Worm (Caenorhabditis elegans) whole organism, L1 larva: Measurements from ENCODE around the gene F09E10.1.
A peak's percentile ranks its signal among the peaks of the same experiment; 100 is the strongest.

Experiments
- C04F5.9 ChIP-seq: sonication (generic microtip); optimal IDR thresholded peaks from 2 replicates; lab custom pipeline; 2016; ENCODE audit warnings: missing genetic modification characterization, missing compliant biosample characterization
- ama-1 ChIP-seq: fragments of 150-350 bp; optimal IDR thresholded peaks from 2 replicates; lab custom pipeline; 2014
- blmp-1 ChIP-seq: fragments of 150-350 bp; optimal IDR thresholded peaks from 2 replicates; lab custom pipeline; 2014; ENCODE audit warnings: missing biosample characterization, missing genetic modification characterization
- ceh-8 ChIP-seq: fragments of 200-800 bp; sonication (Bioruptor generic); optimal IDR thresholded peaks from 2 replicates; lab custom pipeline; 2018; ENCODE audit warnings: mild to moderate bottlenecking, missing genetic modification characterization, moderate library complexity, missing compliant biosample characterization
- ceh-82 ChIP-seq, 3 experiments: fragments of 150-350 bp in 1 of 3; sonication (generic microtip) in 2 of 3; optimal IDR thresholded peaks; 2 replicates each; lab custom pipeline; 2014 to 2017; ENCODE audit warnings: missing biosample characterization in 3 of 3, missing genetic modification characterization in 3 of 3
- ceh-88 ChIP-seq: fragments of 200-800 bp; sonication (Bioruptor generic); IDR thresholded peaks from 2 replicates; pipeline ENCODE4 v1.3.6; 2022; ENCODE audit warnings: missing genetic modification characterization, missing compliant biosample characterization
- dpl-1 ChIP-seq, 3 experiments: fragments of 150-350 bp in 2 of 3; sonication (generic microtip) in 1 of 3; optimal IDR thresholded peaks; 2 replicates each; lab custom pipeline; 2014 to 2017; ENCODE audit warnings: missing biosample characterization in 3 of 3, missing genetic modification characterization in 3 of 3, missing genetic modification reagents in 3 of 3
- efl-1 ChIP-seq, 4 experiments: fragments of 150-350 bp; optimal IDR thresholded peaks in 3 of 4; peaks in 1 of 4; 1 replicate in 1 of 4; 2 replicates in 3 of 4; lab custom pipeline; 2014; ENCODE audit warnings: missing biosample characterization in 2 of 4, missing genetic modification characterization in 2 of 4, missing genetic modification reagents in 2 of 4
- elt-2 ChIP-seq: sonication (generic microtip); optimal IDR thresholded peaks from 2 replicates; lab custom pipeline; 2016; ENCODE audit warnings: missing genetic modification characterization, mild to moderate bottlenecking, inconsistent platforms, missing compliant biosample characterization, missing genetic modification reagents
- elt-3 ChIP-seq, 6 experiments: fragments of 150-350 bp in 1 of 6; sonication (generic microtip); optimal IDR thresholded peaks; 2 replicates each; lab custom pipeline; 2017 to 2018; ENCODE audit warnings: missing biosample characterization in 6 of 6, missing genetic modification characterization in 6 of 6, inconsistent platforms in 1 of 6
- fkh-10 ChIP-seq: sonication (generic microtip); optimal IDR thresholded peaks from 2 replicates; lab custom pipeline; 2017; ENCODE audit warnings: missing biosample characterization, missing genetic modification reagents, missing genetic modification characterization
- fkh-4 ChIP-seq: sonication (generic microtip); optimal IDR thresholded peaks from 2 replicates; lab custom pipeline; 2016; ENCODE audit warnings: missing compliant biosample characterization, missing genetic modification characterization, borderline replicate concordance
- jun-1 ChIP-seq: fragments of 150-350 bp; optimal IDR thresholded peaks from 2 replicates; lab custom pipeline; 2014; ENCODE audit warnings: missing biosample characterization, missing genetic modification reagents, missing genetic modification characterization
- lin-14 ChIP-seq: fragments of 200-800 bp; sonication (Bioruptor generic); optimal IDR thresholded peaks from 2 replicates; lab custom pipeline; 2018; ENCODE audit warnings: mild to moderate bottlenecking, missing genetic modification characterization, moderate library complexity, missing compliant biosample characterization
- lin-35 ChIP-seq, 2 experiments: fragments of 150-350 bp; optimal IDR thresholded peaks; 2 replicates each; lab custom pipeline; 2014; ENCODE audit warnings: missing biosample characterization in 2 of 2, missing genetic modification characterization in 2 of 2, missing genetic modification reagents in 2 of 2
- mdl-1 ChIP-seq, 2 experiments: fragments of 150-350 bp; optimal IDR thresholded peaks; 2 replicates each; lab custom pipeline; 2014 to 2017; ENCODE audit warnings: missing biosample characterization in 2 of 2, missing genetic modification characterization in 2 of 2, inconsistent platforms in 1 of 2
- mef-2 ChIP-seq: fragments of 150-350 bp; optimal IDR thresholded peaks from 2 replicates; lab custom pipeline; 2014; ENCODE audit warnings: missing biosample characterization, missing genetic modification characterization
- mep-1 ChIP-seq: fragments of 150-350 bp; optimal IDR thresholded peaks from 2 replicates; lab custom pipeline; 2014; ENCODE audit warnings: missing biosample characterization, missing genetic modification characterization
- nhr-20 ChIP-seq: sonication (generic microtip); optimal IDR thresholded peaks from 2 replicates; lab custom pipeline; 2016; ENCODE audit warnings: mild to moderate bottlenecking, missing genetic modification characterization, missing compliant biosample characterization
- nhr-237 ChIP-seq: fragments of 150-350 bp; optimal IDR thresholded peaks from 2 replicates; lab custom pipeline; 2014; ENCODE audit warnings: missing biosample characterization, missing genetic modification characterization
- nhr-71 ChIP-seq: sonication (generic microtip); optimal IDR thresholded peaks from 2 replicates; lab custom pipeline; 2016; ENCODE audit warnings: mild to moderate bottlenecking, missing genetic modification characterization, moderate library complexity, missing compliant biosample characterization
- nhr-84 ChIP-seq: sonication (generic microtip); optimal IDR thresholded peaks from 2 replicates; lab custom pipeline; 2017; ENCODE audit warnings: missing biosample characterization, missing genetic modification characterization
- nhr-85 ChIP-seq: sonication (generic microtip); peaks from one replicate; lab custom pipeline; 2016; ENCODE audit warnings: missing genetic modification characterization, inconsistent platforms, missing compliant biosample characterization
- nhr-90 ChIP-seq: sonication (generic microtip); optimal IDR thresholded peaks from 2 replicates; lab custom pipeline; 2016; ENCODE audit warnings: mild to moderate bottlenecking, missing genetic modification characterization, missing compliant biosample characterization; ENCODE audit not compliant: poor library complexity
- skn-1 ChIP-seq: fragments of 150-350 bp; optimal IDR thresholded peaks from 2 replicates; lab custom pipeline; 2014; ENCODE audit warnings: missing biosample characterization, missing genetic modification characterization
- snu-23 ChIP-seq: sonication (generic microtip); optimal IDR thresholded peaks from 2 replicates; lab custom pipeline; 2016; ENCODE audit warnings: missing genetic modification characterization, missing compliant biosample characterization
- sox-4 ChIP-seq: sonication (generic microtip); optimal IDR thresholded peaks from 2 replicates; lab custom pipeline; 2016; ENCODE audit warnings: missing genetic modification characterization, missing compliant biosample characterization
- sptf-1 ChIP-seq: fragments of 150-350 bp; optimal IDR thresholded peaks from 2 replicates; lab custom pipeline; 2014; ENCODE audit warnings: missing biosample characterization, missing genetic modification characterization
- sup-37 ChIP-seq: fragments of 200-800 bp; sonication (Bioruptor generic); optimal IDR thresholded peaks from 2 replicates; lab custom pipeline; 2018; ENCODE audit warnings: mild to moderate bottlenecking, missing genetic modification characterization, missing compliant biosample characterization
- swsn-7 ChIP-seq: sonication (generic microtip); optimal IDR thresholded peaks from 2 replicates; lab custom pipeline; 2016; ENCODE audit warnings: missing genetic modification characterization, missing compliant biosample characterization
- tbx-2 ChIP-seq: sonication (generic microtip); optimal IDR thresholded peaks from 2 replicates; lab custom pipeline; 2016; ENCODE audit warnings: missing genetic modification characterization, missing compliant biosample characterization
- unc-98 ChIP-seq: fragments of 200-800 bp; sonication (Bioruptor generic); IDR thresholded peaks from 2 replicates; pipeline ENCODE4 v1.3.6; 2022; ENCODE audit warnings: missing genetic modification characterization, missing compliant biosample characterization
- xbp-1 ChIP-seq: sonication (generic microtip); optimal IDR thresholded peaks from 2 replicates; lab custom pipeline; 2016; ENCODE audit warnings: missing genetic modification characterization, missing compliant biosample characterization
- zag-1 ChIP-seq: fragments of 150-350 bp; optimal IDR thresholded peaks from 2 replicates; lab custom pipeline; 2014; ENCODE audit warnings: missing biosample characterization, missing genetic modification characterization
- zip-4 ChIP-seq: fragments of 200-800 bp; sonication (Bioruptor generic); optimal IDR thresholded peaks from 2 replicates; lab custom pipeline; 2018; ENCODE audit warnings: mild to moderate bottlenecking, missing genetic modification characterization, moderate library complexity, missing compliant biosample characterization

Gene F09E10.1

DNA sequence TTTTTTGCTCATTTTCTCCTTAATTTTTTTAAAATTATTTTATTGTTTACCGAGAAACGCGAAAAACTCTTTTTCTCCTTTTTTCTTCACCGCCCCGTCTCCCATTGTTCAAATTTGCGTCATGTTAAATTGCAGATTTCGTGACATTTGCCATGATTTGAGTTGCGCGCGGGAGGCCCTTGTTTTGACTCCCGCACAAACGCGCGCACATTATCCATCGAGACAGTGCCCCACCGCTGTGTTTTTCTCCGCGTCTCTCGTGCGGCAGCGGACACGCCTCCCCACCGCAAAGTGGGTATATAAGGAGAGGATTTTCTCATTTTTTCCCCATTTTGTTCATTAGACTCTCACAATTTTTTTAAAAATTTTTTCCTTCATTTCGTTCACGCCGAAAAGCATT lies 26.6 kb upstream of the F09E10.1 start:
- TF ChIP-seq zag-1 (tag; lab: Kevin White, UChicago), result no peak
- no peak for TF ChIP-seq efl-1 (optimal IDR thresholded peaks at IDR 0.05; lab: Kevin White, UChicago)
- TF ChIP-seq efl-1 (GFP tag; optimal IDR thresholded peaks at IDR 0.05 in 1 of 2; lab: Kevin White, UChicago), result peak in 1 of 2 experiments; percentile 49
- peak; percentile 8 for TF ChIP-seq nhr-85
- TF ChIP-seq fkh-4 (tag; lab: Kevin White, UChicago), result no peak

DNA sequence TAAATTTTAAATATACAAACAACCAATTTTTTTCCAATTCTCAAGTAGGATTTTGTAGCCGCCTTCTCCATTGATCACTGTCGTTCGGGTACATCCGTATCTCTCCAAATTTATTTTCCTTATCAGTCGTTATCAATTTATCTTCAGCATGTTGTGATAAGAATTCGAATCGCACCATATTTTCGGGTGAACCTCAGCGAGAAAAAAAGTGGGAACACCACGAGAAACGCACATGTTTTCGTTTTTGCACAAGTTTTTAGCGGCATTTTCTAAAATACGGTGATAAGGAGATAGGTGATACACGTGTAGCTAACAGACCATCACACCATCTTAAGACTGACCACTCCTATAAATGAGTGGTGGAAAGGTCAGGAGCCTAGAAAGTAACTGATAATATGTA lies 24.7 kb upstream of the F09E10.1 start:
- TF ChIP-seq elt-3 (tag; optimal IDR thresholded peaks at IDR 0.05; lab: Kevin White, UChicago) (peak; percentile 87 to 98 (median 94)), snu-23 (GFP tag; lab: Kevin White, UChicago) (peak; percentile 29), elt-2 (tag; lab: Kevin White, UChicago) (peak; percentile 97), blmp-1 (tag; lab: Kevin White, UChicago) (peak; percentile 58), ceh-8 (GFP tag; lab: Kevin White, UChicago) (no peak), jun-1 (peak; percentile 53), nhr-71 (tag; lab: Kevin White, UChicago) (peak; percentile 62), mef-2 (tag; lab: Kevin White, UChicago) (no peak), mdl-1 (tag; optimal IDR thresholded peaks at IDR 0.05; lab: Kevin White, UChicago) (peak in 1 of 2 experiments; percentile 46), unc-98 (GFP tag; lab: Robert Waterston, UW) (no peak), efl-1 (optimal IDR thresholded peaks at IDR 0.05; lab: Kevin White, UChicago) (no peak), efl-1 (GFP tag; optimal IDR thresholded peaks at IDR 0.05 in 1 of 2; lab: Kevin White, UChicago) (peak in 1 of 2 experiments; percentile 34), nhr-237 (tag; lab: Kevin White, UChicago) (no peak), lin-35 (GFP tag; optimal IDR thresholded peaks at IDR 0.05; lab: Kevin White, UChicago) (peak in 1 of 2 experiments; percentile 25), lin-14 (GFP tag; lab: Kevin White, UChicago) (peak; percentile 65), nhr-90 (peak; percentile 61), nhr-20 (tag; lab: Kevin White, UChicago) (peak; percentile 66), mep-1 (peak; percentile 9), xbp-1 (tag; lab: Kevin White, UChicago) (no peak), nhr-85 (peak; percentile 69)

DNA sequence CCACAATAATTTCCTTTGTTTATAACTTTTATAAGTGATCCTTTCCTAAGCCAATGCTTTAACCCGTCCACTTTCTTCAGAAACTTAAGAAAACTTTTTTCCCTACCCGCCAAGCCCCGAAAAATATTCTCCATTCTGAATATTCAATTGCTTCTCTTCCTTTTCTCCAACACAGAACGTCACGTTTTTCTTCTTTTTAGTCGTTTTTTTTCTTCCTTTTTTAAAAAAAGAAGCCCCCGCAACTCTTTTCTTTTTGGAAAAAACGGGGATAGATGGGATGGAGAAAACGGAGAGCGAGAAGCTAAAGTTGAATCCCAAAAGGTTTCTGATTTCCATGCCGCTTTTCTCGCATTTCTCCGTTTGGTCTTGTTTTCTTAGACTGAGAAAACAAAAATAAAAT lies 24.0 kb upstream of the F09E10.1 start:
- peak; percentile 52 for TF ChIP-seq fkh-10 (GFP tag; lab: Kevin White, UChicago)
- TF ChIP-seq skn-1 (tag; lab: Kevin White, UChicago), result peak; percentile 16
- TF ChIP-seq ceh-88 (GFP tag; lab: Robert Waterston, UW), result no peak
- no peak for TF ChIP-seq efl-1 (optimal IDR thresholded peaks at IDR 0.05; lab: Kevin White, UChicago)
- peak in 1 of 2 experiments; percentile 42 for TF ChIP-seq efl-1 (GFP tag; optimal IDR thresholded peaks at IDR 0.05 in 1 of 2; lab: Kevin White, UChicago)
- no peak for TF ChIP-seq nhr-237 (tag; lab: Kevin White, UChicago)
- no peak for TF ChIP-seq dpl-1 (GFP tag; optimal IDR thresholded peaks at IDR 0.05; lab: Kevin White, UChicago)
- TF ChIP-seq lin-14 (GFP tag; lab: Kevin White, UChicago), result peak; percentile 53
- TF ChIP-seq ama-1 (lab: Kevin White, UChicago), result no peak
- TF ChIP-seq mdl-1 (tag; optimal IDR thresholded peaks at IDR 0.05; lab: Kevin White, UChicago), result no peak
- no peak for TF ChIP-seq mef-2 (tag; lab: Kevin White, UChicago)
- no peak for TF ChIP-seq nhr-71 (tag; lab: Kevin White, UChicago)
- no peak for TF ChIP-seq C04F5.9 (tag; lab: Kevin White, UChicago)
- TF ChIP-seq elt-2 (tag; lab: Kevin White, UChicago), result no peak
- no peak for TF ChIP-seq tbx-2 (tag; lab: Kevin White, UChicago)
- no peak for TF ChIP-seq sptf-1 (tag; lab: Kevin White, UChicago)
- peak in 1 of 3 experiments; percentile 3 for TF ChIP-seq ceh-82 (tag; optimal IDR thresholded peaks at IDR 0.05; lab: Kevin White, UChicago)
- no peak for TF ChIP-seq nhr-84 (tag; lab: Kevin White, UChicago)
- no peak for TF ChIP-seq sox-4 (tag; lab: Kevin White, UChicago)

DNA sequence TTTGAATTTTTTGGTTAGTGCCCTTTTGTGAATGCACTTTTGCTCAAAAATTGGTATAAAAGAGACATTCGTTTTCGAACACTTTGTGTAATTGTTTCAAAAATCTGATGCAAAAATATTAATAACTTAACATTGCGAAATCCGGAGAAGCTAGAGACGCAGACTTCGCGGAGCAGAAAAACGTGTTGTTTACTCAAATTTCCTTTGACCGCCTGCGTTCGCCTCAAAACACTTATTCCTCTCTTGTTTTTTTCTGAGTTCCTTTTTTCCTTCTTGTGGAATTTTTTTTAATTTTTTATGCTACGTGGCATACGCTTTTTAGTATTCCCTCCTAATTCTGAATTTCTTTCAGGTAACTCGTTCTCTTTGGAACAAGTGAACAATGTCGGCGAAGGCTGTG lies 23.4 kb upstream of the F09E10.1 start, which contains the start of gene acly-1:
Gene acly-1, plus strand, starts transcription at position 353 of the 400 bp plus-strand sequence.
- TF ChIP-seq efl-1 (optimal IDR thresholded peaks at IDR 0.05; lab: Kevin White, UChicago) (no peak), efl-1 (GFP tag; optimal IDR thresholded peaks at IDR 0.05 in 1 of 2; lab: Kevin White, UChicago) (peak in 1 of 2 experiments; percentile 21), lin-14 (GFP tag; lab: Kevin White, UChicago) (peak; percentile 38), ceh-82 (tag; optimal IDR thresholded peaks at IDR 0.05; lab: Kevin White, UChicago) (peak in 2 of 3 experiments; percentile 18 to 21), zip-4 (GFP tag; lab: Kevin White, UChicago) (peak; percentile 16), sup-37 (GFP tag; lab: Kevin White, UChicago) (no peak), ceh-88 (GFP tag; lab: Robert Waterston, UW) (0 out of 2 replicates have a peak, but pooled peaks have one; percentile 11), swsn-7 (tag; lab: Kevin White, UChicago) (no peak), skn-1 (tag; lab: Kevin White, UChicago) (peak; percentile 77)
